Fruit fly (Drosophila melanogaster) whole organism, wandering third instar larva: Measurements from ENCODE around the gene CG32236.

Experiments used
- Dfd ChIP-seq: fragments of >200 bp; optimal IDR thresholded peaks from 2 replicates; lab custom pipeline; 2017; ENCODE audit warnings: missing biosample characterization, missing genetic modification characterization
- HLH106 ChIP-seq: fragments of 200-800 bp; optimal IDR thresholded peaks from 3 replicates; lab custom pipeline; 2019; ENCODE audit warnings: missing biosample characterization, mild to moderate bottlenecking, missing genetic modification characterization, moderate library complexity
- Hnf4 ChIP-seq: fragments of 200-800 bp; sonication (Bioruptor generic); optimal IDR thresholded peaks from 2 replicates; lab custom pipeline; 2016; ENCODE audit warnings: missing biosample characterization, mild to moderate bottlenecking, missing genetic modification characterization
- br ChIP-seq: fragments of 200-800 bp; sonication (Bioruptor generic); optimal IDR thresholded peaks from 2 replicates; lab custom pipeline; 2016; ENCODE audit warnings: missing biosample characterization, missing genetic modification characterization
- foxo ChIP-seq, 2 experiments: fragments of 200-800 bp; sonication (Bioruptor generic); optimal IDR thresholded peaks; 2 replicates in 1 of 2; 3 replicates in 1 of 2; lab custom pipeline; 2016 to 2017; ENCODE audit warnings: missing biosample characterization in 2 of 2, missing genetic modification characterization in 2 of 2
- pan ChIP-seq: fragments of >200 bp; optimal IDR thresholded peaks from 2 replicates; lab custom pipeline; 2017
- rgr ChIP-seq: fragments of 200-800 bp; sonication (Bioruptor generic); optimal IDR thresholded peaks from 3 replicates; lab custom pipeline; 2016; ENCODE audit warnings: missing biosample characterization, mild to moderate bottlenecking, missing genetic modification characterization
- usp ChIP-seq: fragments of >200 bp; optimal IDR thresholded peaks from 2 replicates; lab custom pipeline; 2017; ENCODE audit warnings: missing biosample characterization, missing genetic modification characterization

DNA sequence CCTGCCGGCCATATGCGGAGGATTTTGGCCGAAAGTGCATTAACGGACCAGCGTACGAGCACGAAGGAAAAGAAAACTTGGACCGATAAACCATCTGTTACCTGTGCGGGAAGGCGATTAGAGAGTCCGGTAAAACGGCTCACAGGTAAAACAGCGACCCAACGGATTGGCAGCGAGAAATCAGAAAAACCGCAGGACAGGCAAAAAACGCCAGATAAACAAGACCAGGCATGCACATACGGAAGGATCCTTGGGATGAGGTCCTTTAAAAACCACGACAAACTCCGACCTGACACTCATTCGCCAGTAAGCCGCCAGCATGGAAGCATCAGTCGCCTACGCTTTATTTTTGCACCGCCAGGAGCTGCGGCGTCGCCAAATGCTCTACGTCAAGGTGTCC lies 10.3 kb upstream of the CG32236 start, which contains the start of gene CG34266:
- TF ChIP-seq Dfd (GFP tag; lab: Kevin White, UChicago) = no peak
- no peak for TF ChIP-seq Hnf4 (GFP tag; lab: Kevin White, UChicago)
- no peak for TF ChIP-seq rgr (GFP tag; lab: Kevin White, UChicago)
- TF ChIP-seq foxo (GFP tag; optimal IDR thresholded peaks at IDR 0.05; lab: Kevin White, UChicago) = no peak
- no peak for TF ChIP-seq br
- no peak for TF ChIP-seq HLH106
- TF ChIP-seq pan (lab: Kevin White, UChicago) = no peak
- no peak for TF ChIP-seq usp (GFP tag; lab: Kevin White, UChicago)
